Fruit fly (Drosophila melanogaster) S2 (cell line): ENCODE measurements around the gene Ugt304A1.
A peak's percentile ranks its signal among the peaks of the same experiment; 100 is the strongest.

ENCODE experiments used
- CG8478 ChIP-seq: fragments of >200 bp; optimal IDR thresholded peaks from 2 replicates; lab custom pipeline; 2018
- CTCF ChIP-seq, 2 experiments: fragments of >200 bp; optimal IDR thresholded peaks; 2 replicates each; lab custom pipeline; 2018

Ugt304A1 gene

dm6 chr3R:11175308-11175707, at the start of gene Ugt304A1, which contains the start of gene Ugt303A1:
Gene Ugt304A1, minus strand, starts transcription at chr3R:11175408.
Gene Ugt303A1, plus strand, starts transcription at chr3R:11175529.
- TF ChIP-seq CTCF (optimal IDR thresholded peaks at IDR 0.05; lab: Kevin White, UChicago) (no peak), CG8478 (lab: Kevin White, UChicago) (no peak)

dm6 chr3R:11224478-11224877, 49.3 kb upstream of the Ugt304A1 start:
- no peak for TF ChIP-seq CG8478 (lab: Kevin White, UChicago)
- TF ChIP-seq CTCF (optimal IDR thresholded peaks at IDR 0.05; lab: Kevin White, UChicago), result no peak

dm6 chr3R:11222587-11222986, 47.4 kb upstream of the Ugt304A1 start:
- no peak for TF ChIP-seq CTCF (optimal IDR thresholded peaks at IDR 0.05; lab: Kevin White, UChicago)
- no peak for TF ChIP-seq CG8478 (lab: Kevin White, UChicago)

dm6 chr3R:11221437-11222230, 46.4 kb upstream of the Ugt304A1 start, which contains the start of the genes CG6693 and RpL3:
Gene CG6693, minus strand, starts transcription at chr3R:11221639.
Gene RpL3, plus strand, starts transcription at chr3R:11221894.
- TF ChIP-seq CTCF (optimal IDR thresholded peaks at IDR 0.05; lab: Kevin White, UChicago) (peak; percentile 63 to 66), CG8478 (lab: Kevin White, UChicago) (no peak)

dm6 chr3R:11219883-11220282, 44.7 kb upstream of the Ugt304A1 start, which contains the start of gene CG6689:
Gene CG6689, minus strand, starts transcription at chr3R:11220064.
- TF ChIP-seq CG8478 (lab: Kevin White, UChicago) (no peak), CTCF (optimal IDR thresholded peaks at IDR 0.05; lab: Kevin White, UChicago) (no peak)

dm6 chr3R:11216156-11216630, 41.0 kb upstream of the Ugt304A1 start, which contains the start of the genes RpS25 and CG4820:
Gene RpS25, minus strand, starts transcription at chr3R:11216287.
Gene CG4820, plus strand, starts transcription at chr3R:11216535.
- no peak for TF ChIP-seq CG8478 (lab: Kevin White, UChicago)
- peak; percentile 3 to 55 for TF ChIP-seq CTCF (optimal IDR thresholded peaks at IDR 0.05; lab: Kevin White, UChicago)

- no peak for TF ChIP-seq CTCF (optimal IDR thresholded peaks at IDR 0.05; lab: Kevin White, UChicago)
- no peak for TF ChIP-seq CG8478 (lab: Kevin White, UChicago)
These were observed 39.3 kb upstream of the Ugt304A1 start, which contains the start of gene ZnT86D for dm6 chr3R:11214449-11214950. Gene ZnT86D, minus strand, starts transcription at chr3R:11214539.

dm6 chr3R:11211291-11212061, 36.3 kb upstream of the Ugt304A1 start:
- TF ChIP-seq CG8478 (lab: Kevin White, UChicago) (no peak), CTCF (optimal IDR thresholded peaks at IDR 0.05; lab: Kevin White, UChicago) (peak; percentile 31 to 42)

- TF ChIP-seq CTCF (optimal IDR thresholded peaks at IDR 0.05; lab: Kevin White, UChicago) (no peak), CG8478 (lab: Kevin White, UChicago) (no peak)
These were observed 34.7 kb upstream of the Ugt304A1 start, which contains the start of the genes SdhC and Tctp for dm6 chr3R:11209801-11210402. Gene SdhC, minus strand, starts transcription at chr3R:11209849. Gene Tctp, plus strand, starts transcription at chr3R:11210247.

dm6 chr3R:11208766-11209331, 33.6 kb upstream of the Ugt304A1 start:
- no peak for TF ChIP-seq CTCF (optimal IDR thresholded peaks at IDR 0.05; lab: Kevin White, UChicago)
- no peak for TF ChIP-seq CG8478 (lab: Kevin White, UChicago)

- no peak for TF ChIP-seq CG8478 (lab: Kevin White, UChicago)
- no peak for TF ChIP-seq CTCF (optimal IDR thresholded peaks at IDR 0.05; lab: Kevin White, UChicago)
These were observed 25.7 kb upstream of the Ugt304A1 start for dm6 chr3R:11200885-11201421.

dm6 chr3R:11200042-11200884, 25.1 kb upstream of the Ugt304A1 start:
- TF ChIP-seq CG8478 (lab: Kevin White, UChicago) (no peak), CTCF (optimal IDR thresholded peaks at IDR 0.05; lab: Kevin White, UChicago) (no peak)
